Worm (Caenorhabditis elegans) whole organism, L3 larva: Measurements from ENCODE around the gene Y59H11AM.4.

Experiments used
- R02D3.7 ChIP-seq: fragments of 150-350 bp; optimal IDR thresholded peaks from 2 replicates; lab custom pipeline; 2014; ENCODE audit warnings: missing biosample characterization, missing genetic modification characterization
- ZK546.5 ChIP-seq: sonication (generic microtip); optimal IDR thresholded peaks from 2 replicates; lab custom pipeline; 2017; ENCODE audit warnings: missing biosample characterization, missing genetic modification characterization
- aly-2 ChIP-seq: fragments of 150-350 bp; optimal IDR thresholded peaks from 2 replicates; lab custom pipeline; 2014; ENCODE audit warnings: missing biosample characterization, missing genetic modification characterization
- ceh-16 ChIP-seq: sonication (generic microtip); optimal IDR thresholded peaks from 2 replicates; lab custom pipeline; 2017; ENCODE audit warnings: missing biosample characterization, missing genetic modification characterization
- ceh-28 ChIP-seq: fragments of 150-350 bp; optimal IDR thresholded peaks from 2 replicates; lab custom pipeline; 2014; ENCODE audit warnings: missing biosample characterization, missing genetic modification reagents, missing genetic modification characterization
- ceh-9 ChIP-seq: sonication (generic microtip); optimal IDR thresholded peaks from 2 replicates; lab custom pipeline; 2018; ENCODE audit warnings: missing biosample characterization, missing genetic modification characterization
- daf-12 ChIP-seq: fragments of 150-350 bp; optimal IDR thresholded peaks from 2 replicates; lab custom pipeline; 2014; ENCODE audit warnings: missing biosample characterization, missing genetic modification reagents, missing genetic modification characterization
- egl-27 ChIP-seq: sonication (generic microtip); optimal IDR thresholded peaks from 4 replicates; lab custom pipeline; 2017; ENCODE audit warnings: missing biosample characterization, missing genetic modification reagents, missing genetic modification characterization
- egl-5 ChIP-seq: fragments of 150-350 bp; optimal IDR thresholded peaks from 2 replicates; lab custom pipeline; 2017; ENCODE audit warnings: missing biosample characterization, missing genetic modification reagents, missing genetic modification characterization, inconsistent platforms
- elt-2 ChIP-seq: sonication (generic microtip); optimal IDR thresholded peaks from 2 replicates; lab custom pipeline; 2016; ENCODE audit warnings: missing genetic modification reagents, mild to moderate bottlenecking, missing genetic modification characterization, missing compliant biosample characterization
- eor-1 ChIP-seq, 2 experiments: fragments of 150-350 bp; optimal IDR thresholded peaks; 2 replicates each; lab custom pipeline; 2014 to 2018; ENCODE audit warnings: missing biosample characterization in 2 of 2, missing genetic modification characterization in 2 of 2
- fkh-10 ChIP-seq: sonication (generic microtip); optimal IDR thresholded peaks from 2 replicates; lab custom pipeline; 2017; ENCODE audit warnings: missing biosample characterization, missing genetic modification reagents, missing genetic modification characterization
- fkh-2 ChIP-seq: fragments of 150-350 bp; optimal IDR thresholded peaks from 2 replicates; lab custom pipeline; 2014; ENCODE audit warnings: missing biosample characterization, missing genetic modification reagents, missing genetic modification characterization
- hmg-11 ChIP-seq: sonication (generic microtip); optimal IDR thresholded peaks from 2 replicates; lab custom pipeline; 2016; ENCODE audit warnings: missing genetic modification characterization, missing compliant biosample characterization
- jun-1 ChIP-seq: fragments of 150-350 bp; optimal IDR thresholded peaks from 2 replicates; lab custom pipeline; 2014; ENCODE audit warnings: missing biosample characterization, missing genetic modification reagents, missing genetic modification characterization
- lin-15B ChIP-seq: fragments of 150-350 bp; optimal IDR thresholded peaks from 2 replicates; lab custom pipeline; 2014; ENCODE audit warnings: missing biosample characterization, missing genetic modification characterization
- lin-39 ChIP-seq: fragments of 150-350 bp; optimal IDR thresholded peaks from 2 replicates; lab custom pipeline; 2018; ENCODE audit warnings: missing biosample characterization, missing genetic modification reagents, missing genetic modification characterization
- mml-1 ChIP-seq: fragments of 150-350 bp; sonication (generic microtip); optimal IDR thresholded peaks from 3 replicates; lab custom pipeline; 2014; ENCODE audit warnings: missing biosample characterization, missing genetic modification characterization
- nhr-11 ChIP-seq: fragments of 150-350 bp; optimal IDR thresholded peaks from 2 replicates; lab custom pipeline; 2014; ENCODE audit warnings: missing biosample characterization, missing genetic modification characterization
- nhr-12 ChIP-seq: fragments of 150-350 bp; optimal IDR thresholded peaks from 2 replicates; lab custom pipeline; 2014; ENCODE audit warnings: missing biosample characterization, missing genetic modification characterization
- nhr-237 ChIP-seq: fragments of 150-350 bp; optimal IDR thresholded peaks from 2 replicates; lab custom pipeline; 2014; ENCODE audit warnings: missing biosample characterization, missing genetic modification characterization
- nhr-25 ChIP-seq: sonication (generic microtip); optimal IDR thresholded peaks from 2 replicates; lab custom pipeline; 2017; ENCODE audit warnings: missing biosample characterization, missing genetic modification characterization
- nhr-28 ChIP-seq: fragments of 150-350 bp; optimal IDR thresholded peaks from 2 replicates; lab custom pipeline; 2014; ENCODE audit warnings: missing biosample characterization, missing genetic modification characterization
- nhr-43 ChIP-seq: sonication (generic microtip); optimal IDR thresholded peaks from 2 replicates; lab custom pipeline; 2016; ENCODE audit warnings: mild to moderate bottlenecking, missing genetic modification characterization, missing compliant biosample characterization; ENCODE audit not compliant: poor library complexity, severe bottlenecking
- nhr-67 ChIP-seq: fragments of 150-350 bp; optimal IDR thresholded peaks from 2 replicates; lab custom pipeline; 2014; ENCODE audit warnings: missing biosample characterization, missing genetic modification characterization
- nhr-76 ChIP-seq: fragments of 150-350 bp; sonication (generic microtip); optimal IDR thresholded peaks from 5 replicates; lab custom pipeline; 2014; ENCODE audit warnings: missing biosample characterization, missing genetic modification characterization
- pha-4 ChIP-seq: fragments of 150-350 bp; optimal IDR thresholded peaks from 2 replicates; lab custom pipeline; 2014; ENCODE audit warnings: missing biosample characterization, missing genetic modification reagents, missing genetic modification characterization
- pqm-1 ChIP-seq: fragments of 150-350 bp; optimal IDR thresholded peaks from 2 replicates; lab custom pipeline; 2017; ENCODE audit warnings: missing biosample characterization, missing genetic modification characterization, inconsistent platforms
- skn-1 ChIP-seq: fragments of 150-350 bp; optimal IDR thresholded peaks from 2 replicates; lab custom pipeline; 2014; ENCODE audit warnings: missing biosample characterization, missing genetic modification characterization
- snpc-4 ChIP-seq: fragments of 150-350 bp; optimal IDR thresholded peaks from 2 replicates; lab custom pipeline; 2014; ENCODE audit warnings: missing biosample characterization, missing genetic modification characterization
- tbx-2 ChIP-seq: sonication (generic microtip); optimal IDR thresholded peaks from 2 replicates; lab custom pipeline; 2016; ENCODE audit warnings: mild to moderate bottlenecking, missing genetic modification characterization, missing compliant biosample characterization
- unc-39 ChIP-seq: sonication (generic microtip); optimal IDR thresholded peaks from 4 replicates; lab custom pipeline; 2017; ENCODE audit warnings: missing biosample characterization, missing genetic modification characterization
- unc-62 ChIP-seq: fragments of 150-350 bp; sonication (generic microtip); optimal IDR thresholded peaks from 4 replicates; lab custom pipeline; 2014; ENCODE audit warnings: missing biosample characterization, missing genetic modification reagents, missing genetic modification characterization
- ztf-4 ChIP-seq: fragments of 150-350 bp; optimal IDR thresholded peaks from 2 replicates; lab custom pipeline; 2014; ENCODE audit warnings: missing biosample characterization, missing genetic modification characterization

Gene Y59H11AM.4

DNA sequence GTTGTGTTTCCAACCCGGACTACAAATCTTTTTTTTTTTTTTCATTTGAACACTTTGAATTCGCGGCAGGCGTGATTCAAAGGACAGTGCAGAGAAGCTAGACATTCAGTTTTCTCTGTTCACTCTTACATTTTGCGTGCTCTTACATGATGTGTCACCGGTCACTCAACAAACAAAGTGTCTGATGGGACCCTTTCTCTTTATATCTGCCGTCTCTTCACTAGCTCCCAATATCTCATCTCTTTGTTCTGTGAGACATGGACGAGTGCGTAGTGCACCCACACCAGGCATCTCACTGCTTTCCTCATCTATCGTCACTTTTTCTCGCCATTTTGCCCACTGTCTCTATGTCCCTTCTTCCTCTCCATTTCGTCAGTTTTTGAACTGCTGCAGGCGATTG lies 16.9 kb upstream of the Y59H11AM.4 start (continued):
- TF ChIP-seq hmg-11 (tag; lab: Kevin White, UChicago), result peak; percentile 80
- TF ChIP-seq R02D3.7 (tag; lab: Kevin White, UChicago), result peak; percentile 11
- TF ChIP-seq nhr-25 (tag; lab: Kevin White, UChicago), result no peak
- no peak for TF ChIP-seq daf-12 (tag; lab: Kevin White, UChicago)
- peak; percentile 17 for TF ChIP-seq ceh-28 (tag; lab: Kevin White, UChicago)
- TF ChIP-seq eor-1 (tag; optimal IDR thresholded peaks at IDR 0.05; lab: Kevin White, UChicago), result no peak
- no peak for TF ChIP-seq mml-1 (tag; lab: Kevin White, UChicago)

DNA sequence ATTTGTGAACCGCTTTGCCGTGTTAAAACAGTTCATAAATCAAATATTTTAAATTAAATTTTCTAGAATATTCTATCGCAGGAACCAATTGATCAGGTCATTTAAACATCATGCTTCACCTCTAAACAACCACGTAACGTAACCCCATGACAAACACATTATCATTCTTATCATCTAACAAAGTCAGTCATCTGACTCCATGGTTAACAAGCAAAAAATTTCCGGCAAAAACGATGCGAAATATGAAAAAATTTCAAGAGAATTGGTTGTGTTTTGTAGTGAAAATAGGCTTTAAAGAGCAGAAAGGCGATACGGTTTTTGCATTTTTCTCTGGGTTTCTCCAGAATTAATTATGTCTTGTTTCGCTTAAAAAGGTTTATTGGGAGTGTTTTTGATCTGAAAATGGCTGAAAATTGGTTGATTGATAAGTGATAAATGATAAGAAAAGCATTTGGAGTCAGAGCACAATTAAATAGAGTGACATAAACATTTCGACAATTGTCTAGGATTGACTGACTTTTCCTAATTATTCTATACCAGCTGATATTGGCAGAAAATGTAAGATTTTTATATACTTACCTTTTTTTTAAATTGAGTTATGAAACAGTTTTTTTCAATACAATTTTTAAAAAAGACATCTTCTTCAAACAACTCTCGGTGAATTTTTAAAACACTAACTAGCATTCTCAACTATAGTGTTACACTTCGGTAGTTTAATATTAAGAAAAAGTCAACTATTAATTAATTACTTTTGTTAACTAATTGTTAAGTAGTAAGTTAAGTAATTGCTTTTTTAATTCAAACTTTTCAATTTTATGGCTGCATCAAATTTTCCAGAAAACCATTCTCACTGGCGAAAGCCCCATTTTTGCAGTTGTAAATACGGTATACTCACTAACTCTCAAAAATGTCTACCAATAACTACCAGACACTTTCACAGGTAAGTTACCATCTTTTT lies 15.2 kb upstream of the Y59H11AM.4 start, which contains the start of gene catp-7:
Gene catp-7, plus strand, starts transcription at position 908 of the 958 bp plus-strand sequence.
- TF ChIP-seq lin-15B, result no peak
- TF ChIP-seq ztf-4 (tag; lab: Kevin White, UChicago), result no peak
- peak; percentile 67 for TF ChIP-seq skn-1
- TF ChIP-seq nhr-76 (tag; lab: Kevin White, UChicago), result no peak
- TF ChIP-seq ceh-16 (tag; lab: Kevin White, UChicago), result no peak
- peak; percentile 93 for TF ChIP-seq pqm-1 (tag; lab: Kevin White, UChicago)
- peak; percentile 51 for TF ChIP-seq pha-4 (tag; lab: Kevin White, UChicago)
- TF ChIP-seq fkh-2 (tag; lab: Kevin White, UChicago), result no peak
- TF ChIP-seq jun-1 (tag; lab: Kevin White, UChicago), result peak; percentile 49
- TF ChIP-seq elt-2 (tag; lab: Kevin White, UChicago), result peak; percentile 97

DNA sequence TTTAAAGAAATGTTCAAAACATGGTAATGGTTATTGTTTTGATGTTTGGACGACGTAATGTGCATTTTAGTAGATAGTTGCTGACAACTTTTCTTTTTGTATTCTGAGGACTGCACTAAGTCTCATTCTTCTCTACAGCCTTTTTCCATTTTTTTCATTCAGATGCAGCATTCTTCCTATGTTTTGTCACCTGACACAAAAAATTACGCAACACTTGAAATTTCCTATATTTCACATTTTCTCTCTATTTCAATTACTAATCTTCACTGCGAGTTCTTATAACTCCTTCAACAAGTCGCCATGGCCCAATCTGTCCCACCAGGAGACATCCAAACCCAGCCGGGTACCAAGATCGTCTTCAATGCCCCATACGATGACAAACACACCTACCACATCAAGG lies 985 bp upstream of the Y59H11AM.4 start, which contains the start of gene Y59H11AM.1:
Gene Y59H11AM.1, plus strand, starts transcription at position 301 of the 400 bp plus-strand sequence.
- no peak for TF ChIP-seq snpc-4
- TF ChIP-seq nhr-12 (tag; lab: Kevin White, UChicago), result no peak
- no peak for TF ChIP-seq egl-27
- TF ChIP-seq ceh-9 (tag; lab: Kevin White, UChicago), result no peak
- TF ChIP-seq ceh-28 (tag; lab: Kevin White, UChicago), result no peak
- TF ChIP-seq nhr-43 (tag; lab: Kevin White, UChicago), result no peak
- TF ChIP-seq fkh-10, result no peak
- TF ChIP-seq elt-2 (tag; lab: Kevin White, UChicago), result no peak
- TF ChIP-seq nhr-25 (tag; lab: Kevin White, UChicago), result no peak
- no peak for TF ChIP-seq nhr-67 (tag; lab: Kevin White, UChicago)
- no peak for TF ChIP-seq mml-1 (tag; lab: Kevin White, UChicago)
- TF ChIP-seq nhr-11 (tag; lab: Kevin White, UChicago), result no peak
- TF ChIP-seq egl-5 (tag; lab: Kevin White, UChicago), result no peak
- TF ChIP-seq nhr-237 (tag; lab: Kevin White, UChicago), result no peak

DNA sequence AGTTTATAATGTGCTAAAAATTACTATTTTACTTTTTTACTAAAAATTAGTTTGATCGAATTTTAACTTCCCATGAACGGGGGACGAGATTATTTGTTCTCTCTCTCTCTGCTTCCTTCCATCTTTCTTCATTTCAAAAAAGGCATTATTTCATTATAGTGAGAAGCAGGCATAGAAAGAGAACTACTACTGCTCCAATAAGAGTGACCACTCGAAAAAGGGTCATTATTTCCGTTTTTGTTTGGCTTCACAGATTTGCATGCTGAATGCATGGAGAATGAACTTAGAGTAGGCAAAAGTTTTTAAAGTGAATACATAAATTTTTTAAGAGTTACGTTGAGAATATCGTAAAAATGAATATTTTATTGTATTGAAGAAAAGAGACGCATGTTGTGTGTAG lies 566 bp upstream of the Y59H11AM.4 start:
- no peak for TF ChIP-seq unc-39 (tag; lab: Kevin White, UChicago)
- TF ChIP-seq ZK546.5 (tag; lab: Kevin White, UChicago), result no peak
- no peak for TF ChIP-seq pqm-1 (tag; lab: Kevin White, UChicago)
- no peak for TF ChIP-seq daf-12 (tag; lab: Kevin White, UChicago)
- TF ChIP-seq egl-5 (tag; lab: Kevin White, UChicago), result no peak
- no peak for TF ChIP-seq nhr-28 (tag; lab: Kevin White, UChicago)
- TF ChIP-seq unc-62, result no peak
- no peak for TF ChIP-seq ceh-28 (tag; lab: Kevin White, UChicago)
- no peak for TF ChIP-seq tbx-2 (tag; lab: Kevin White, UChicago)
- TF ChIP-seq lin-39 (tag; lab: Kevin White, UChicago), result no peak
- TF ChIP-seq R02D3.7 (tag; lab: Kevin White, UChicago), result no peak
- TF ChIP-seq nhr-76 (tag; lab: Kevin White, UChicago), result no peak
- no peak for TF ChIP-seq aly-2 (tag; lab: Kevin White, UChicago)
- no peak for TF ChIP-seq nhr-11 (tag; lab: Kevin White, UChicago)
